Fruit fly (Drosophila melanogaster) whole organism, embryonic: ENCODE results near the gene CG11700.

ENCODE experiments used
- Aef1 ChIP-seq: fragments of 200-800 bp; sonication (Bioruptor generic); IDR thresholded peaks from 3 replicates; pipeline ENCODE4 v1.3.6; 2022; ENCODE audit warnings: missing biosample characterization, missing genetic modification characterization
- CG1024 ChIP-seq: fragments of 200-800 bp; sonication (Bioruptor generic); IDR thresholded peaks from 2 replicates; pipeline ENCODE4 v1.3.6; 2022; ENCODE audit warnings: missing biosample characterization, missing genetic modification characterization
- CG10654 ChIP-seq: fragments of 200-800 bp; sonication (Bioruptor generic); optimal IDR thresholded peaks from 2 replicates; lab custom pipeline; 2016; ENCODE audit warnings: missing biosample characterization, missing genetic modification characterization
- CG11456 ChIP-seq: fragments of 200-800 bp; sonication (Bioruptor generic); IDR thresholded peaks from 3 replicates; pipeline ENCODE4 v1.3.6; 2022; ENCODE audit warnings: missing biosample characterization, missing genetic modification characterization
- CG11695 ChIP-seq: fragments of 200-800 bp; sonication (Bioruptor generic); IDR thresholded peaks from 3 replicates; pipeline ENCODE4 v1.3.6; 2022; ENCODE audit warnings: missing biosample characterization, missing genetic modification characterization
- CG12071 ChIP-seq: fragments of 200-800 bp; sonication (Bioruptor generic); optimal IDR thresholded peaks from 3 replicates; lab custom pipeline; 2018; ENCODE audit warnings: missing biosample characterization, mild to moderate bottlenecking, missing genetic modification characterization
- CG18011 ChIP-seq: fragments of 200-800 bp; sonication (Bioruptor generic); optimal IDR thresholded peaks from 2 replicates; lab custom pipeline; 2017; ENCODE audit warnings: missing biosample characterization, missing genetic modification characterization, mild to moderate bottlenecking, moderate library complexity, missing genotype
- CG2202 ChIP-seq: fragments of 200-800 bp; sonication (Bioruptor generic); optimal IDR thresholded peaks from 2 replicates; lab custom pipeline; 2018; ENCODE audit warnings: missing biosample characterization, mild to moderate bottlenecking, missing genetic modification characterization
- CG2875 ChIP-seq: fragments of 200-800 bp; sonication (Bioruptor generic); optimal IDR thresholded peaks from 2 replicates; lab custom pipeline; 2017; ENCODE audit warnings: missing biosample characterization, mild to moderate bottlenecking, missing genetic modification characterization, missing genetic modification reagents
- CG30403 ChIP-seq: fragments of 200-800 bp; sonication (Bioruptor generic); optimal IDR thresholded peaks from 3 replicates; lab custom pipeline; 2016; ENCODE audit warnings: missing biosample characterization, missing genetic modification characterization
- CG43689 ChIP-seq: fragments of 200-800 bp; sonication (Bioruptor generic); IDR thresholded peaks from 2 replicates; pipeline ENCODE4 v1.3.6; 2022; ENCODE audit warnings: missing biosample characterization, missing genetic modification characterization
- CG6813 ChIP-seq: fragments of 200-800 bp; sonication (Bioruptor generic); optimal IDR thresholded peaks from 2 replicates; lab custom pipeline; 2017; ENCODE audit warnings: missing biosample characterization, missing genetic modification characterization, mild to moderate bottlenecking, moderate library complexity, missing genetic modification reagents
- CG9932 ChIP-seq: fragments of 200-800 bp; sonication (Bioruptor generic); IDR thresholded peaks from 2 replicates; pipeline ENCODE4 v1.3.6; 2022; ENCODE audit warnings: missing biosample characterization, missing genetic modification characterization
- CoRest ChIP-seq: fragments of 200-800 bp; sonication (Bioruptor generic); optimal IDR thresholded peaks from 3 replicates; lab custom pipeline; 2018; ENCODE audit warnings: missing biosample characterization, mild to moderate bottlenecking, missing genetic modification characterization, moderate library complexity
- Dek ChIP-seq: fragments of 200-800 bp; sonication (Bioruptor generic); optimal IDR thresholded peaks from 3 replicates; lab custom pipeline; 2019; ENCODE audit warnings: missing biosample characterization, mild to moderate bottlenecking, missing genetic modification characterization, moderate library complexity
- Dref ChIP-seq: fragments of 200-800 bp; sonication (Bioruptor generic); IDR thresholded peaks from 2 replicates; pipeline ENCODE4 v1.3.6; 2022; ENCODE audit warnings: missing biosample characterization, missing genetic modification characterization
- Elba2 ChIP-seq: fragments of 200-800 bp; sonication (Bioruptor generic); optimal IDR thresholded peaks from 3 replicates; lab custom pipeline; 2016; ENCODE audit warnings: missing biosample characterization, missing genetic modification characterization
- Ets65A ChIP-seq: fragments of 200-800 bp; sonication (Bioruptor generic); peaks from one replicate; lab custom pipeline; 2016; ENCODE audit warnings: missing biosample characterization, missing genetic modification characterization
- H2.0 ChIP-seq: fragments of 200-800 bp; sonication (Bioruptor generic); IDR thresholded peaks from 2 replicates; pipeline ENCODE4 v1.3.6; 2022; ENCODE audit warnings: missing biosample characterization, missing genetic modification characterization
- HLH3B ChIP-seq: fragments of 200-800 bp; sonication (Bioruptor generic); IDR thresholded peaks from 2 replicates; pipeline ENCODE4 v1.3.6; 2022; ENCODE audit warnings: missing biosample characterization, missing genetic modification characterization
- HLHmδ ChIP-seq: fragments of 200-800 bp; sonication (Bioruptor generic); optimal IDR thresholded peaks from 2 replicates; lab custom pipeline; 2018; ENCODE audit warnings: missing biosample characterization, mild to moderate bottlenecking, missing genetic modification characterization, moderate library complexity
- Hr3 ChIP-seq: fragments of 200-800 bp; sonication (Bioruptor generic); optimal IDR thresholded peaks from 3 replicates; lab custom pipeline; 2016; ENCODE audit warnings: missing biosample characterization, missing genetic modification characterization
- Jarid2 ChIP-seq: fragments of 200-800 bp; sonication (Bioruptor generic); optimal IDR thresholded peaks from 3 replicates; lab custom pipeline; 2017; ENCODE audit warnings: mild to moderate bottlenecking, missing biosample characterization, missing genetic modification reagents, missing genetic modification characterization
- Med ChIP-seq: fragments of 200-800 bp; sonication (Bioruptor generic); peaks from one replicate; lab custom pipeline; 2016; ENCODE audit warnings: missing biosample characterization, missing genetic modification characterization, mild to moderate bottlenecking, inconsistent platforms, moderate library complexity
- Mrtf ChIP-seq: fragments of 200-800 bp; sonication (Bioruptor generic); IDR thresholded peaks from 3 replicates; pipeline ENCODE4 v1.3.6; 2022; ENCODE audit warnings: missing biosample characterization, missing genetic modification characterization
- Myb ChIP-seq: fragments of 200-800 bp; sonication (Bioruptor generic); optimal IDR thresholded peaks from 2 replicates; lab custom pipeline; 2016; ENCODE audit warnings: missing biosample characterization, missing genetic modification characterization
- Sin3A ChIP-seq: fragments of >200 bp; optimal IDR thresholded peaks from 2 replicates; lab custom pipeline; 2018
- Six4 ChIP-seq: fragments of 200-800 bp; sonication (Bioruptor generic); optimal IDR thresholded peaks from 2 replicates; lab custom pipeline; 2016; ENCODE audit warnings: missing biosample characterization, missing genetic modification characterization
- Sox102F ChIP-seq: fragments of 200-800 bp; sonication (Bioruptor generic); optimal IDR thresholded peaks from 2 replicates; lab custom pipeline; 2018; ENCODE audit warnings: missing biosample characterization, mild to moderate bottlenecking, missing genetic modification characterization, moderate library complexity
- Stat92E ChIP-seq, 3 experiments: fragments of >200 bp in 2 of 3; fragments of 200-800 bp in 1 of 3; sonication (Bioruptor generic) in 1 of 3; optimal IDR thresholded peaks; 2 replicates each; lab custom pipeline; 2017 to 2019; ENCODE audit warnings: missing biosample characterization in 3 of 3, missing genetic modification characterization in 3 of 3, mild to moderate bottlenecking in 1 of 3, moderate library complexity in 1 of 3
- ac ChIP-seq: fragments of 200-800 bp; sonication (Bioruptor generic); optimal IDR thresholded peaks from 3 replicates; lab custom pipeline; 2017; ENCODE audit warnings: missing biosample characterization, mild to moderate bottlenecking, missing genetic modification characterization
- aop ChIP-seq: fragments of 200-800 bp; sonication (Bioruptor generic); IDR thresholded peaks from 2 replicates; pipeline ENCODE4 v1.3.6; 2022; ENCODE audit warnings: missing biosample characterization, missing genetic modification characterization
- az2 ChIP-seq: fragments of 200-800 bp; sonication (Bioruptor generic); optimal IDR thresholded peaks from 3 replicates; lab custom pipeline; 2016; ENCODE audit warnings: missing biosample characterization, missing genetic modification characterization
- bbx ChIP-seq: fragments of 200-800 bp; sonication (Bioruptor generic); IDR thresholded peaks from 2 replicates; pipeline ENCODE4 v1.3.6; 2022; ENCODE audit warnings: missing biosample characterization, missing genetic modification characterization; ENCODE audit not compliant: partially characterized antibody
- bigmax ChIP-seq: fragments of 200-800 bp; sonication (Bioruptor generic); optimal IDR thresholded peaks from 2 replicates; lab custom pipeline; 2018; ENCODE audit warnings: missing biosample characterization, mild to moderate bottlenecking, missing genetic modification characterization
- bowl ChIP-seq: fragments of 200-800 bp; sonication (Bioruptor generic); IDR thresholded peaks from 2 replicates; pipeline ENCODE4 v1.3.6; 2022; ENCODE audit warnings: missing biosample characterization, missing genetic modification characterization
- cg ChIP-seq: fragments of 200-800 bp; sonication (Bioruptor generic); optimal IDR thresholded peaks from 3 replicates; lab custom pipeline; 2019; ENCODE audit warnings: missing biosample characterization, mild to moderate bottlenecking, missing genetic modification characterization, moderate library complexity
- chinmo ChIP-seq: fragments of 200-800 bp; sonication (Bioruptor generic); IDR thresholded peaks from 4 replicates; pipeline ENCODE4 v1.3.6; 2022; ENCODE audit warnings: missing biosample characterization, missing genetic modification characterization; ENCODE audit not compliant: partially characterized antibody
- crc ChIP-seq: fragments of 200-800 bp; sonication (Bioruptor generic); optimal IDR thresholded peaks from 2 replicates; lab custom pipeline; 2016; ENCODE audit warnings: missing biosample characterization, missing genetic modification characterization
- esg ChIP-seq: fragments of 200-800 bp; sonication (Bioruptor generic); conservative IDR thresholded peaks from 2 replicates; pipeline ENCODE4 v1.3.6; 2022; ENCODE audit warnings: missing biosample characterization, missing genetic modification characterization
- grn ChIP-seq: fragments of 200-800 bp; sonication (Bioruptor generic); optimal IDR thresholded peaks from 3 replicates; lab custom pipeline; 2017; ENCODE audit warnings: missing biosample characterization, missing genetic modification characterization
- her ChIP-seq: fragments of 200-800 bp; sonication (Bioruptor generic); optimal IDR thresholded peaks from 2 replicates; lab custom pipeline; 2016; ENCODE audit warnings: missing biosample characterization, missing genetic modification characterization
- hkb ChIP-seq, 2 experiments: fragments of 200-800 bp in 1 of 2; fragments of >200 bp in 1 of 2; sonication (Bioruptor generic) in 1 of 2; IDR thresholded peaks in 1 of 2; optimal IDR thresholded peaks in 1 of 2; 2 replicates each; pipeline versions ENCODE4 v1.3.6 to Lab custom; 2017 to 2022; ENCODE audit warnings: missing biosample characterization in 1 of 2, missing genetic modification characterization in 1 of 2
- nmo ChIP-seq: fragments of 200-800 bp; sonication (Bioruptor generic); optimal IDR thresholded peaks from 2 replicates; lab custom pipeline; 2018; ENCODE audit warnings: missing biosample characterization, mild to moderate bottlenecking, missing genetic modification characterization, moderate library complexity
- pros ChIP-seq: fragments of 200-800 bp; sonication (Bioruptor generic); optimal IDR thresholded peaks from 3 replicates; lab custom pipeline; 2019; ENCODE audit warnings: missing biosample characterization, mild to moderate bottlenecking, missing genetic modification characterization, moderate library complexity
- row ChIP-seq: fragments of 200-800 bp; sonication (Bioruptor generic); IDR thresholded peaks from 3 replicates; pipeline ENCODE4 v1.3.6; 2022; ENCODE audit warnings: missing biosample characterization, missing genetic modification characterization
- scrt ChIP-seq: fragments of 200-800 bp; sonication (Bioruptor generic); optimal IDR thresholded peaks from 2 replicates; lab custom pipeline; 2018; ENCODE audit warnings: missing biosample characterization, mild to moderate bottlenecking, missing genetic modification characterization, moderate library complexity
- sr ChIP-seq: fragments of 200-800 bp; sonication (Bioruptor generic); IDR thresholded peaks from 3 replicates; pipeline ENCODE4 v1.3.6; 2022; ENCODE audit warnings: missing biosample characterization, missing genetic modification characterization
- stwl ChIP-seq: fragments of 200-800 bp; sonication (Bioruptor generic); optimal IDR thresholded peaks from 3 replicates; lab custom pipeline; 2018; ENCODE audit warnings: missing biosample characterization, mild to moderate bottlenecking, missing genetic modification characterization, moderate library complexity
- trh ChIP-seq: fragments of 200-800 bp; sonication (Bioruptor generic); optimal IDR thresholded peaks from 2 replicates; lab custom pipeline; 2016; ENCODE audit warnings: missing biosample characterization, missing genetic modification characterization
- wdn ChIP-seq: fragments of 200-800 bp; sonication (Bioruptor generic); IDR thresholded peaks from 2 replicates; pipeline ENCODE4 v1.3.6; 2022; ENCODE audit warnings: missing biosample characterization, missing genetic modification characterization

Gene CG11700

DNA sequence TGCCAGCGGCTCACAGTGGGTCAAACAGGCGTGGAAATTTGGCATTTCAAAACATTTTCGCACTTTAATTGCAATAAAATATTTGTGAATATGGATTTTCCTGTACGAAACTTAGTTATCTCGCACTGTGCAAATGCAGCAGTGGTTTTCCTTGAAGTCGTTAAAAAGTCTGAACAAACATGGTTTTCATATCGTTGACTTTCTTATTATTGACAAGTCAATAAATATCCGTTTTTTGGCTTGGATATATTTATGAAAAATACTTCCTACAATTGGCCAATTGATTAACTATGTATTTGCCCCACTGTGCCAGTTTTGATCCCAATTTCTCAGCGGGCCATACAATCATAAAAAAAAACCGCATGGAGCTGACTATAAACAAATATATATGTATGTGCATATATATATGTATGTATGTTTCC lies 17.9 kb downstream of the CG11700 start:
- TF ChIP-seq az2, result peak; percentile 98
- no peak for TF ChIP-seq chinmo (GFP tag; lab: Robert Waterston, UW)
- TF ChIP-seq bigmax (GFP tag; lab: Kevin White, UChicago), result no peak
- TF ChIP-seq Stat92E (GFP tag; optimal IDR thresholded peaks at IDR 0.05; lab: Kevin White, UChicago), result peak in 1 of 3 experiments; percentile 83
- peak; percentile 99 for TF ChIP-seq Med
- TF ChIP-seq Six4 (GFP tag; lab: Kevin White, UChicago), result peak; percentile 94
- TF ChIP-seq wdn (GFP tag; lab: Robert Waterston, UW), result peak; percentile 91
- TF ChIP-seq H2.0 (GFP tag; lab: Robert Waterston, UW), result peak; percentile 88
- peak; percentile 91 for TF ChIP-seq her (GFP tag; lab: Kevin White, UChicago)
- peak; percentile 88 for TF ChIP-seq CG1024
- peak; percentile 97 for TF ChIP-seq CG2875 (GFP tag; lab: Kevin White, UChicago)
- TF ChIP-seq HLHmδ (GFP tag; lab: Kevin White, UChicago), result no peak
- peak; percentile 95 for TF ChIP-seq crc (GFP tag; lab: Kevin White, UChicago)
- peak; percentile 94 for TF ChIP-seq CG10654 (GFP tag; lab: Kevin White, UChicago)
- peak; percentile 93 for TF ChIP-seq Aef1 (GFP tag; lab: Robert Waterston, UW)
- peak; percentile 82 for TF ChIP-seq CG18011
- peak; percentile 98 for TF ChIP-seq CoRest (tag; lab: Kevin White, UChicago)
- peak; percentile 85 for TF ChIP-seq Jarid2 (GFP tag; lab: Kevin White, UChicago)
- peak; percentile 98 for TF ChIP-seq CG30403 (GFP tag; lab: Kevin White, UChicago)
- no peak for TF ChIP-seq bbx
- TF ChIP-seq Sin3A (lab: Kevin White, UChicago), result no peak
- peak; percentile 99 for TF ChIP-seq Ets65A (GFP tag; lab: Kevin White, UChicago)
- TF ChIP-seq CG6813 (GFP tag; lab: Kevin White, UChicago), result peak; percentile 93
- peak; percentile 39 for TF ChIP-seq stwl
- TF ChIP-seq scrt, result peak; percentile 85
- TF ChIP-seq CG2202 (tag; lab: Kevin White, UChicago), result peak; percentile 82
- TF ChIP-seq CG11456 (GFP tag; lab: Robert Waterston, UW), result peak; percentile 88
- peak; percentile 98 for TF ChIP-seq nmo (GFP tag; lab: Kevin White, UChicago)
- peak; percentile 89 for TF ChIP-seq bowl (GFP tag; lab: Robert Waterston, UW)
- TF ChIP-seq CG12071 (GFP tag; lab: Kevin White, UChicago), result peak; percentile 93
- TF ChIP-seq ac (GFP tag; lab: Kevin White, UChicago), result peak; percentile 88
- no peak for TF ChIP-seq cg (GFP tag; lab: Kevin White, UChicago)
- peak; percentile 90 for TF ChIP-seq Dek (tag; lab: Kevin White, UChicago)
- peak; percentile 82 for TF ChIP-seq Myb (GFP tag; lab: Kevin White, UChicago)
- TF ChIP-seq Sox102F (GFP tag; lab: Kevin White, UChicago), result peak; percentile 99
- peak; percentile 31 for TF ChIP-seq Elba2
- TF ChIP-seq trh, result peak; percentile 87
- TF ChIP-seq hkb (optimal IDR thresholded peaks at IDR 0.05; lab: Kevin White, UChicago), result no peak
- peak; percentile 97 for TF ChIP-seq hkb (GFP tag; IDR thresholded peaks at IDR 0.05; lab: Robert Waterston, UW)
- peak; percentile 81 for TF ChIP-seq sr (GFP tag; lab: Robert Waterston, UW)
- peak; percentile 43 for TF ChIP-seq grn (GFP tag; lab: Kevin White, UChicago)
- TF ChIP-seq esg (GFP tag; lab: Robert Waterston, UW), result peak; percentile 94
- TF ChIP-seq aop (GFP tag; lab: Robert Waterston, UW), result peak; percentile 71; the same call in 1 of the 2 replicates
- TF ChIP-seq Hr3 (GFP tag; lab: Kevin White, UChicago), result peak; percentile 96
- peak; percentile 92 for TF ChIP-seq row (GFP tag; lab: Robert Waterston, UW)
- 0 out of 2 replicates have a peak, but pooled peaks have one; percentile 23 for TF ChIP-seq Dref (GFP tag; lab: Robert Waterston, UW)
- TF ChIP-seq CG43689 (GFP tag; lab: Robert Waterston, UW), result peak; percentile 84
- TF ChIP-seq Mrtf, result peak; percentile 93
- TF ChIP-seq pros (GFP tag; lab: Kevin White, UChicago), result no peak
- TF ChIP-seq HLH3B (GFP tag; lab: Robert Waterston, UW), result peak; percentile 94
- peak; percentile 97 for TF ChIP-seq CG11695 (GFP tag; lab: Robert Waterston, UW)
- peak; percentile 81 for TF ChIP-seq CG9932 (GFP tag; lab: Robert Waterston, UW)
